Fruit fly (Drosophila melanogaster) whole organism, pupa: ENCODE data around the gene CG11068.

Experiments
- CG34367 ChIP-seq: fragments of 200-800 bp; sonication (Bioruptor generic); optimal IDR thresholded peaks from 2 replicates; lab custom pipeline; 2018; ENCODE audit warnings: missing biosample characterization, mild to moderate bottlenecking, missing genetic modification characterization
- CG8159 ChIP-seq: fragments of 200-800 bp; sonication (Bioruptor generic); optimal IDR thresholded peaks from 3 replicates; lab custom pipeline; 2018; ENCODE audit warnings: missing biosample characterization, mild to moderate bottlenecking, missing genetic modification characterization, moderate library complexity

- no peak for TF ChIP-seq CG8159 (tag; lab: Kevin White, UChicago)
- no peak for TF ChIP-seq CG34367 (tag; lab: Kevin White, UChicago)
Measured at dm6 chrX:13954936-13955335, at the start of gene CG11068.
